Worm (Caenorhabditis elegans) whole organism, L1 larva: ENCODE data around the gene nhr-258.
A peak's percentile ranks its signal among the peaks of the same experiment; 100 is the strongest.

Experiments
- C16A3.4 ChIP-seq: fragments of 150-350 bp; optimal IDR thresholded peaks from 2 replicates; lab custom pipeline; 2014; ENCODE audit warnings: missing biosample characterization, missing genetic modification characterization
- F16B12.6 ChIP-seq: fragments of 150-350 bp; optimal IDR thresholded peaks from 2 replicates; lab custom pipeline; 2014; ENCODE audit warnings: missing biosample characterization, missing genetic modification characterization
- ama-1 ChIP-seq: fragments of 150-350 bp; optimal IDR thresholded peaks from 2 replicates; lab custom pipeline; 2014
- blmp-1 ChIP-seq: fragments of 150-350 bp; optimal IDR thresholded peaks from 2 replicates; lab custom pipeline; 2014; ENCODE audit warnings: missing biosample characterization, missing genetic modification characterization
- ceh-63 ChIP-seq: fragments of 200-800 bp; sonication (Bioruptor generic); optimal IDR thresholded peaks from 2 replicates; lab custom pipeline; 2018; ENCODE audit warnings: mild to moderate bottlenecking, missing genetic modification characterization, missing compliant biosample characterization
- dsc-1 ChIP-seq: sonication (generic microtip); optimal IDR thresholded peaks from 2 replicates; lab custom pipeline; 2016; ENCODE audit warnings: mild to moderate bottlenecking, missing genetic modification characterization, missing compliant biosample characterization
- efl-1 ChIP-seq, 4 experiments: fragments of 150-350 bp; optimal IDR thresholded peaks in 3 of 4; peaks in 1 of 4; 1 replicate in 1 of 4; 2 replicates in 3 of 4; lab custom pipeline; 2014; ENCODE audit warnings: missing biosample characterization in 2 of 4, missing genetic modification characterization in 2 of 4, missing genetic modification reagents in 2 of 4
- elt-2 ChIP-seq: sonication (generic microtip); optimal IDR thresholded peaks from 2 replicates; lab custom pipeline; 2016; ENCODE audit warnings: missing genetic modification characterization, mild to moderate bottlenecking, inconsistent platforms, missing compliant biosample characterization, missing genetic modification reagents
- fkh-10 ChIP-seq: sonication (generic microtip); optimal IDR thresholded peaks from 2 replicates; lab custom pipeline; 2017; ENCODE audit warnings: missing biosample characterization, missing genetic modification reagents, missing genetic modification characterization
- fkh-8 ChIP-seq: sonication (generic microtip); optimal IDR thresholded peaks from 2 replicates; lab custom pipeline; 2016; ENCODE audit warnings: mild to moderate bottlenecking, missing genetic modification characterization, missing compliant biosample characterization
- grh-1 ChIP-seq: fragments of 200-800 bp; sonication (Bioruptor generic); IDR thresholded peaks from 2 replicates; pipeline ENCODE4 v1.3.6; 2022; ENCODE audit warnings: missing genetic modification reagents, missing genetic modification characterization, missing compliant biosample characterization
- hpl-2 ChIP-seq: fragments of 150-350 bp; optimal IDR thresholded peaks from 2 replicates; lab custom pipeline; 2014; ENCODE audit warnings: missing biosample characterization, missing genetic modification reagents, missing genetic modification characterization
- irx-1 ChIP-seq: sonication (generic microtip); optimal IDR thresholded peaks from 2 replicates; lab custom pipeline; 2016; ENCODE audit warnings: missing genetic modification characterization, missing compliant biosample characterization
- isw-1 ChIP-seq: fragments of 200-800 bp; sonication (Bioruptor generic); IDR thresholded peaks from 2 replicates; pipeline ENCODE4 v1.3.6; 2022; ENCODE audit warnings: missing genetic modification characterization, missing compliant biosample characterization
- lin-13 ChIP-seq: fragments of 150-350 bp; optimal IDR thresholded peaks from 2 replicates; lab custom pipeline; 2014; ENCODE audit warnings: missing biosample characterization, missing genetic modification reagents, missing genetic modification characterization
- lin-14 ChIP-seq: fragments of 200-800 bp; sonication (Bioruptor generic); optimal IDR thresholded peaks from 2 replicates; lab custom pipeline; 2018; ENCODE audit warnings: mild to moderate bottlenecking, missing genetic modification characterization, moderate library complexity, missing compliant biosample characterization
- lin-15B ChIP-seq: fragments of 150-350 bp; sonication (generic microtip); optimal IDR thresholded peaks from 3 replicates; lab custom pipeline; 2014; ENCODE audit warnings: missing biosample characterization, missing genetic modification characterization
- lin-39 ChIP-seq: fragments of 150-350 bp; optimal IDR thresholded peaks from 2 replicates; lab custom pipeline; 2014; ENCODE audit warnings: missing biosample characterization, missing genetic modification reagents, missing genetic modification characterization
- nhr-11 ChIP-seq: fragments of 150-350 bp; optimal IDR thresholded peaks from 2 replicates; lab custom pipeline; 2014; ENCODE audit warnings: missing biosample characterization, missing genetic modification characterization
- nhr-20 ChIP-seq: sonication (generic microtip); optimal IDR thresholded peaks from 2 replicates; lab custom pipeline; 2016; ENCODE audit warnings: mild to moderate bottlenecking, missing genetic modification characterization, missing compliant biosample characterization
- nhr-28 ChIP-seq: fragments of 150-350 bp; optimal IDR thresholded peaks from 2 replicates; lab custom pipeline; 2014; ENCODE audit warnings: missing biosample characterization, missing genetic modification characterization
- nhr-77 ChIP-seq: fragments of 150-350 bp; optimal IDR thresholded peaks from 2 replicates; lab custom pipeline; 2014; ENCODE audit warnings: missing biosample characterization, missing genetic modification characterization
- nhr-85 ChIP-seq: sonication (generic microtip); peaks from one replicate; lab custom pipeline; 2016; ENCODE audit warnings: missing genetic modification characterization, inconsistent platforms, missing compliant biosample characterization
- rnt-1 ChIP-seq: sonication (generic microtip); optimal IDR thresholded peaks from 2 replicates; lab custom pipeline; 2016; ENCODE audit warnings: mild to moderate bottlenecking, missing genetic modification characterization, moderate library complexity, missing compliant biosample characterization
- snpc-4 ChIP-seq: fragments of 150-350 bp; optimal IDR thresholded peaks from 2 replicates; lab custom pipeline; 2014; ENCODE audit warnings: missing biosample characterization, missing genetic modification characterization
- snu-23 ChIP-seq: sonication (generic microtip); optimal IDR thresholded peaks from 2 replicates; lab custom pipeline; 2016; ENCODE audit warnings: missing genetic modification characterization, missing compliant biosample characterization
- swsn-7 ChIP-seq: sonication (generic microtip); optimal IDR thresholded peaks from 2 replicates; lab custom pipeline; 2016; ENCODE audit warnings: missing genetic modification characterization, missing compliant biosample characterization
- unc-30 ChIP-seq: sonication (generic microtip); optimal IDR thresholded peaks from 2 replicates; lab custom pipeline; 2017; ENCODE audit warnings: missing biosample characterization, missing genetic modification characterization
- unc-62 ChIP-seq: fragments of 150-350 bp; optimal IDR thresholded peaks from 2 replicates; lab custom pipeline; 2014; ENCODE audit warnings: missing biosample characterization, missing genetic modification reagents, missing genetic modification characterization
- xbp-1 ChIP-seq: sonication (generic microtip); optimal IDR thresholded peaks from 2 replicates; lab custom pipeline; 2016; ENCODE audit warnings: missing genetic modification characterization, missing compliant biosample characterization
- ztf-11 ChIP-seq, 2 experiments: sonication (generic microtip); optimal IDR thresholded peaks; 2 replicates each; lab custom pipeline; 2016 to 2017; ENCODE audit warnings: missing genetic modification characterization in 2 of 2, missing biosample characterization in 1 of 2, missing compliant biosample characterization in 1 of 2
- ztf-4 ChIP-seq: fragments of 150-350 bp; optimal IDR thresholded peaks from 2 replicates; lab custom pipeline; 2014; ENCODE audit warnings: missing biosample characterization, missing genetic modification characterization

Gene nhr-258

DNA sequence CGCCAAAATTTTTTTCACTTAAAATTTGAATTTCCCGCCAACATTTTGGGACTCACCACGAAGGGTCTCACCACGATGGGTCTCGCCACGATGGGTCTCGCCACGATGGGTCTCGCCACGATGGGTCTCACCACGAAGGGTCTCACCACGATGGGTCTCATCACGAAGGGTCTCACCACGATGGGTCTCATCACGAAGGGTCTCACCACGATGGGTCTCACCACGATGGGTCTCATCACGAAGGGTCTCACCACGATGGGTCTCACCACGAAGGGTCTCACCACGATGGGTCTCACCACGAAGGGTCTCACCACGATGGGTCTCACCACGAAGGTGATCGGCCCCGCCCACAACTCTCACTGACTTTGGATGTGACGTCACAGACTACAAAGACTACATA is 28.9 kb downstream of the nhr-258 start:
- TF ChIP-seq isw-1 = peak; percentile 52

DNA sequence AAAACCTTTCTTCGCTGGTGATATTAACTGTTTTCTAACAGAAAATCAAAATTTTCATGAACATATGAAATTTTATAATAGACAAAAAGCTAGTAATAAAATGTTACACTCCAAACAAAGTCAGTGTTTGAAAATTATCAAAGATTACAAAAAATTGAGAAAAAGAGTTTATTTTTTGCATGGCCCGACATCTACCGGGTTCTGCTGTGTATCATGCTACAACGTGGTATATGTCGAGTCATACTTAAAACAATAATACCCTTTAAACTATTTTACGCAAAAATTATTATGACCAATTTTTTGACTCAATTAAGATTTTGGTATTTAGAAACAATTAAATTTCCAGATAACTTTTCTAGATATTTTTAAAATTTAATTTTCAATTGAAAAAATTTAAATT is 30.8 kb downstream of the nhr-258 start:
- TF ChIP-seq grh-1 = no peak
- TF ChIP-seq snpc-4 (tag; lab: Kevin White, UChicago) = peak; percentile 51

DNA sequence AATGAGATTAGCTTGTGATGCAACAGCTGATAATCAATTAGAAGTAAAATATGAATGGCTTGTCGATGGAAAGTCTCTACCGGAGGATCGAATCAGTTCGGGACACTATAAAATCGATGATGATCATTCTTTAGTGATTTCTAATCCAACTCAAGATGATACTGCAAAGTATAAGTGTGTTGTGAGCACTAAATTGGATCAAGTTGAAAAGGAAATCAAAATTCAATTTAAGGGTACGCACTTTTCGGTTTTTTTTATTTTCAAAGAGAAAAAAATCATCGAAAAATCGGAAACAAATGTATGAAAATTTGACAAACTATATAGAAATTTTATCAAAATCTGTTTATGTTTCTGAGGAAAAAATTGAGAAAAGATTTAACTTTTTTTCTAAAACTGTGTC is 31.8 kb downstream of the nhr-258 start:
- TF ChIP-seq nhr-28 (no peak), fkh-10 (GFP tag; lab: Kevin White, UChicago) (peak; percentile 62), swsn-7 (tag; lab: Kevin White, UChicago) (no peak), efl-1 (optimal IDR thresholded peaks at IDR 0.05; lab: Kevin White, UChicago) (no peak), efl-1 (GFP tag; optimal IDR thresholded peaks at IDR 0.05 in 1 of 2; lab: Kevin White, UChicago) (peak in 1 of 2 experiments; percentile 54)
- TF ChIP-seq, all 84 proteins: peak for 2

DNA sequence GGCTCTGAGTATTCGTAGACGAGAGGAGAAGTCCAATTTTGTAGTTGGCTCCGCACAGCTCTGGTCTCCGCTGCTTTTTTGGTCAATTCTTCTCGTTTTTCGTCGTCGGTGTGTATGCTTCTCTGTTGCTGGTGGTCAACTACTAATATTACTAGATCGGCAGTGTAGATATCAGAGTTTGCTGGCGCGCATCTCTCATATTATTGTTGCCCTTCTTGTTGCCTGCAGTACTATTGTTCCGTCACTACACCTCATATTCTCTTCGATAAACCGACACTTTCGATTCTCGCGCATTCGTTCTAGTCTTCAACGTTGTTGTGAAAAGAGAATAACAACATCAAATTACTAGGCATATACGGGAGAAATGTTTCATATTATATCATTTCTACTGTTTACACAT is 35.4 kb downstream of the nhr-258 start:
- no peak for TF ChIP-seq rnt-1 (tag; lab: Kevin White, UChicago)
- TF ChIP-seq grh-1 = no peak
- TF ChIP-seq elt-2 (tag; lab: Kevin White, UChicago) = no peak
- no peak for TF ChIP-seq ceh-63 (GFP tag; lab: Kevin White, UChicago)
- no peak for TF ChIP-seq C16A3.4 (tag; lab: Kevin White, UChicago)
- TF ChIP-seq nhr-28 = no peak
- TF ChIP-seq ama-1 (lab: Kevin White, UChicago) = no peak
- no peak for TF ChIP-seq hpl-2 (GFP tag; lab: Kevin White, UChicago)
- TF ChIP-seq isw-1 = no peak
- no peak for TF ChIP-seq dsc-1 (tag; lab: Kevin White, UChicago)
- no peak for TF ChIP-seq unc-62 (GFP tag; lab: Kevin White, UChicago)
- no peak for TF ChIP-seq snu-23 (GFP tag; lab: Kevin White, UChicago)
- no peak for TF ChIP-seq fkh-8
- no peak for TF ChIP-seq unc-30 (tag; lab: Kevin White, UChicago)
- TF ChIP-seq nhr-77 = no peak
- no peak for TF ChIP-seq lin-13 (GFP tag; lab: Kevin White, UChicago)
- no peak for TF ChIP-seq nhr-11
- no peak for TF ChIP-seq ztf-4

DNA sequence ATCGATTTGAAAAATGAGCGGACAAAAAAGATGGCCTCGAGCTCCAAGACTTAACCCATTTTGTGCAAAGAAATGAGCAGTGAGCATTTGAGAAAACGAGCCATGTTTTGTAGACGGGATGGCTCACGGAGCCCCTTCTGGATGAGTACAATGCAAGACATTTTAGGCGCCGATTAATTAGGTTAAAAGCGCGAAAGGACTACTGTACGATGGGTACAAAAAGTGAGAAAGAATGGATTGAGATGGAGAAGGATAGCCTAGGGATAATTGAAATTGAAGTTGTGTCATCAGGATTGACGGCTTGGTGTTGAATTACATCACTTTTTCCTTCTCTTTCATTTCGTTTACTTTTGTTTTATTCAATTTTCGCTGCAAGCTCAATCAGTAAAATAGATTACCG is 36.0 kb downstream of the nhr-258 start:
- no peak for TF ChIP-seq irx-1
- peak; percentile 32 for TF ChIP-seq lin-14 (GFP tag; lab: Kevin White, UChicago)

DNA sequence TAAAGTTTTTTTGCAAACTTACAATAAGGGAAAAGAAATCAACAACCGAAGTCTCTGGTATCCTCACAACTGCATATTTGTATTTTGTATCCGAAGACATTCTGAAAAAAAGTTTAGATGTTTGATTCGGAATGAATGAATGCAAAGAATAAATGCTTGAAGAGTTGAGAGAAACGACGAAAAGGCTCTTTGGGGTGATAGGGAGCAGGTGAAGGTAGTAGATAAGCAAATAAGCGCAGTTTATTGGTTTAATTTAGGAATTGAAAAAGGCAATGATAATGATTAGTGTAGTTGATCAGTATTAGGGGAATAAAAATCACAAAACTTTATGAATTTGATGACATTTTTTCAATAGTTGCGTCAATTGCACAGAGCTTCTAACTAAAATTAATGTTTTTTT is 41.8 kb downstream of the nhr-258 start, which contains the start of gene nsy-7:
Gene nsy-7, minus strand, starts transcription at position 101 of the 400 bp plus-strand sequence.
- no peak for TF ChIP-seq F16B12.6
- no peak for TF ChIP-seq lin-13 (GFP tag; lab: Kevin White, UChicago)
- no peak for TF ChIP-seq elt-2 (tag; lab: Kevin White, UChicago)
- TF ChIP-seq ztf-11 (tag; optimal IDR thresholded peaks at IDR 0.05; lab: Kevin White, UChicago) = no peak
- no peak for TF ChIP-seq irx-1
- TF ChIP-seq efl-1 (optimal IDR thresholded peaks at IDR 0.05; lab: Kevin White, UChicago) = no peak
- TF ChIP-seq efl-1 (GFP tag; optimal IDR thresholded peaks at IDR 0.05 in 1 of 2; lab: Kevin White, UChicago) = no peak
- no peak for TF ChIP-seq nhr-11
- TF ChIP-seq lin-39 (tag; lab: Kevin White, UChicago) = no peak

DNA sequence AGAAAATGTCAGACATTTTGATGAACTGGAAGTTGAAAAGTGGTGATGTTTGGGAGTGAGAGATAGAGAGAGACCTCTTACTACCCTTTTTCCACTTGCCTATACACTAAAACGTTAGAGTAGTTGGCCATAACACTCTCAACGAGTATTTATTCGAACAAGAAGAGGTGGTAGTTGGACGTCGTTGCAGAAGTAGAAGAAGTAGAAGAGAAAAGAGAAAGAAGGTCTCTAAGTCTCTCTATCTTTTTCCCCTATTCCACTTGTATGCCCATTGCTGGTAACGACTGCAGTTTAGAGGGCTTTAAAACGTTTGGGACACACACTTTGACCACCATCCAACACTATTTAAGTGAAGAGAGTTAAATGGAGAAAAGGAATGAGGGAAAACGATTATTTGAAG is 46.8 kb downstream of the nhr-258 start:
- TF ChIP-seq lin-13 (GFP tag; lab: Kevin White, UChicago) (no peak), lin-14 (GFP tag; lab: Kevin White, UChicago) (peak; percentile 15), xbp-1 (tag; lab: Kevin White, UChicago) (no peak), grh-1 (no peak), nhr-85 (tag; lab: Kevin White, UChicago) (peak; percentile 54)

DNA sequence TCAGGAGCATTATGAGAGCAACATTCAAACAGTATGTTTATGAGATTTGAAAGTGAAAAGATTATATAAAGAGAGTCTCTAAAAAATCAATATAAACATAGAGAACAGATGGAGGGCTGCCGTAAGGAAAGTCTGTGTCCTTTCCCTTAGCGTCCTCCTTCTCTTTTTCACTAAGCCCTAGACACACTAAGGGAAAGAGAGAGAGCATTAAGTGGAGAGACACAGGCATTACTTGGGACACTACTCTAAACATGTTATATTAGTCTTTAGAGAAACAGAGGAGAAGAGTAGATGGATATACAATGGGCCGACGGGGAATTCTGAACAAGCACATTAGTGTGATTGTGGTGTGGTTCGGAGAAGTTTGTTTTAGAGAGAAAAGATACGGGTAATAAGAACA is 51.6 kb downstream of the nhr-258 start:
- TF ChIP-seq lin-15B (tag; lab: Kevin White, UChicago) = no peak
- no peak for TF ChIP-seq nhr-20 (tag; lab: Kevin White, UChicago)
- TF ChIP-seq blmp-1 = peak; percentile 60
- TF ChIP-seq ceh-63 (GFP tag; lab: Kevin White, UChicago) = no peak
- TF ChIP-seq, all 84 proteins: peak for 1
